Fruit fly (Drosophila melanogaster): ENCODE measurements around the gene CG3626.

DNA sequence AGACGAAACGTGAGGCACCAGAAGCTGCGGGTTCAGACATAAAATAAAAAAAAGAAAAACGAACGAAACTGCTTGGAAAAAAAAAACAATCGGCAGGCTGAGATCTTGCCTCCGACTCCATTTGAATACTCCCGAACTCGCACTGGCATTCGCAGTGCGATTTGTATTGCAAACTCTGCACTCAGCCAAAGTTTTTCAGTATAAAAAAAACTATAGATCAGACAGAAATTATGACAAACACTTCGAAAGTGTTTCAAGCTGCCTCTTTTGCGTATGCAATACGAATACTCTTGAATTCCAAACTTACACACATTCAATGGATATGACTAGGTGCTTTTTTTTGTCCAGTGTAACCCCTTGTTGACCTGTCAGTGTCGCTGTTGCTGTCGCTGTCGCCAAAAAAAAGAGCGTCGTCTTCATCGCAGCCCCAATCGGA lies 25.1 kb downstream of the CG3626 start:
- TF ChIP-seq pad (GFP tag; optimal IDR thresholded peaks at IDR 0.05) (no peak), kay (GFP tag; ENCODE audit: borderline replicate concordance) (no peak)
